Fruit fly (Drosophila melanogaster) whole organism, prepupa: ENCODE results near the gene CG14050.

Experiments used
- Blimp-1 ChIP-seq: fragments of 200-800 bp; sonication (Bioruptor generic); optimal IDR thresholded peaks from 3 replicates; lab custom pipeline; 2017; ENCODE audit warnings: missing biosample characterization, missing genetic modification characterization, mild to moderate bottlenecking, moderate library complexity, missing genetic modification reagents
- CG10631 ChIP-seq: fragments of 200-800 bp; sonication (Bioruptor generic); optimal IDR thresholded peaks from 2 replicates; lab custom pipeline; 2016; ENCODE audit warnings: missing biosample characterization, missing genetic modification characterization
- CG10669 ChIP-seq: fragments of 200-800 bp; sonication (Bioruptor generic); optimal IDR thresholded peaks from 3 replicates; lab custom pipeline; 2018; ENCODE audit warnings: missing biosample characterization, mild to moderate bottlenecking, missing genetic modification characterization, moderate library complexity
- CG11294 ChIP-seq: fragments of 200-800 bp; sonication (Bioruptor generic); IDR thresholded peaks from 2 replicates; pipeline ENCODE4 v1.3.6; 2022; ENCODE audit warnings: missing biosample characterization, missing genetic modification characterization
- CG1621 ChIP-seq: fragments of 200-800 bp; sonication (Bioruptor generic); optimal IDR thresholded peaks from 3 replicates; lab custom pipeline; 2018; ENCODE audit warnings: missing biosample characterization, mild to moderate bottlenecking, missing genetic modification characterization
- CG3032 ChIP-seq: fragments of 200-800 bp; optimal IDR thresholded peaks from 2 replicates; lab custom pipeline; 2019; ENCODE audit warnings: missing biosample characterization, mild to moderate bottlenecking, missing genetic modification characterization, moderate library complexity
- CG31627 ChIP-seq: fragments of 200-800 bp; sonication (Bioruptor generic); optimal IDR thresholded peaks from 3 replicates; lab custom pipeline; 2016; ENCODE audit warnings: missing biosample characterization, missing genetic modification characterization
- CG32006 ChIP-seq: fragments of 200-800 bp; sonication (Bioruptor generic); optimal IDR thresholded peaks from 3 replicates; lab custom pipeline; 2017; ENCODE audit warnings: missing biosample characterization, mild to moderate bottlenecking, missing genetic modification characterization
- CG4318 ChIP-seq: fragments of 200-800 bp; sonication (Bioruptor generic); optimal IDR thresholded peaks from 3 replicates; lab custom pipeline; 2017; ENCODE audit warnings: missing biosample characterization, mild to moderate bottlenecking, missing genetic modification characterization
- CG6163 ChIP-seq: fragments of 200-800 bp; sonication (Bioruptor generic); IDR thresholded peaks from 3 replicates; pipeline ENCODE4 v1.3.6; 2022; ENCODE audit warnings: missing biosample characterization, missing genetic modification characterization
- CG6276 ChIP-seq: fragments of 200-800 bp; sonication (Bioruptor generic); optimal IDR thresholded peaks from 2 replicates; lab custom pipeline; 2017; ENCODE audit warnings: missing biosample characterization, mild to moderate bottlenecking, missing genetic modification characterization
- CG6792 ChIP-seq: fragments of 200-800 bp; sonication (Bioruptor generic); optimal IDR thresholded peaks from 3 replicates; lab custom pipeline; 2016; ENCODE audit warnings: missing biosample characterization, missing genetic modification characterization
- CG6808 ChIP-seq: fragments of 200-800 bp; sonication (Bioruptor generic); optimal IDR thresholded peaks from 3 replicates; lab custom pipeline; 2017; ENCODE audit warnings: missing biosample characterization, missing genetic modification characterization, mild to moderate bottlenecking, moderate library complexity, missing genetic modification reagents
- CG6854 ChIP-seq: fragments of 200-800 bp; sonication (Bioruptor generic); optimal IDR thresholded peaks from 2 replicates; lab custom pipeline; 2017; ENCODE audit warnings: missing biosample characterization, mild to moderate bottlenecking, missing genetic modification characterization
- CG7368 ChIP-seq: fragments of 200-800 bp; sonication (Bioruptor generic); optimal IDR thresholded peaks from 3 replicates; lab custom pipeline; 2016; ENCODE audit warnings: missing biosample characterization, missing genetic modification characterization
- CG8119 ChIP-seq: fragments of 200-800 bp; sonication (Bioruptor generic); IDR thresholded peaks from 3 replicates; pipeline ENCODE4 v1.3.6; 2022; ENCODE audit warnings: missing biosample characterization, missing genetic modification characterization
- CG8632 ChIP-seq: fragments of 200-800 bp; sonication (Bioruptor generic); optimal IDR thresholded peaks from 3 replicates; lab custom pipeline; 2016; ENCODE audit warnings: missing biosample characterization, missing genetic modification characterization
- CG9139 ChIP-seq: fragments of 200-800 bp; sonication (Bioruptor generic); optimal IDR thresholded peaks from 3 replicates; lab custom pipeline; 2017; ENCODE audit warnings: missing biosample characterization, mild to moderate bottlenecking, missing genetic modification characterization
- Eip75B ChIP-seq: fragments of 200-800 bp; sonication (Bioruptor generic); optimal IDR thresholded peaks from 3 replicates; lab custom pipeline; 2016; ENCODE audit warnings: missing biosample characterization, missing genetic modification characterization
- Eip78C ChIP-seq: fragments of 200-800 bp; sonication (Bioruptor generic); peaks from one replicate; lab custom pipeline; 2016; ENCODE audit warnings: missing biosample characterization, missing genetic modification characterization
- Eip93F ChIP-seq: fragments of 200-800 bp; sonication (Bioruptor generic); optimal IDR thresholded peaks from 2 replicates; lab custom pipeline; 2016; ENCODE audit warnings: missing biosample characterization, mild to moderate bottlenecking, missing genetic modification characterization
- Ets96B ChIP-seq: fragments of 200-800 bp; optimal IDR thresholded peaks from 2 replicates; lab custom pipeline; 2019; ENCODE audit warnings: missing biosample characterization, mild to moderate bottlenecking, missing genetic modification characterization, moderate library complexity
- Hr39 ChIP-seq: fragments of 200-800 bp; sonication (Bioruptor generic); optimal IDR thresholded peaks from 2 replicates; lab custom pipeline; 2016; ENCODE audit warnings: missing biosample characterization, missing genetic modification characterization
- Hr4 ChIP-seq: fragments of 200-800 bp; sonication (Bioruptor generic); optimal IDR thresholded peaks from 3 replicates; lab custom pipeline; 2016; ENCODE audit warnings: missing biosample characterization, missing genetic modification characterization
- OdsH ChIP-seq: fragments of 200-800 bp; sonication (Bioruptor generic); optimal IDR thresholded peaks from 3 replicates; lab custom pipeline; 2016; ENCODE audit warnings: missing biosample characterization, missing genetic modification characterization
- Smox ChIP-seq: fragments of 200-800 bp; sonication (Bioruptor generic); optimal IDR thresholded peaks from 3 replicates; lab custom pipeline; 2016; ENCODE audit warnings: missing biosample characterization, missing genetic modification characterization
- Sox102F ChIP-seq: fragments of 200-800 bp; sonication (Bioruptor generic); optimal IDR thresholded peaks from 2 replicates; lab custom pipeline; 2016; ENCODE audit warnings: missing biosample characterization, mild to moderate bottlenecking, missing genetic modification characterization
- Sox14 ChIP-seq: fragments of 200-800 bp; sonication (Bioruptor generic); optimal IDR thresholded peaks from 3 replicates; lab custom pipeline; 2016; ENCODE audit warnings: missing biosample characterization, missing genetic modification characterization
- Sox15 ChIP-seq: fragments of 200-800 bp; sonication (Bioruptor generic); optimal IDR thresholded peaks from 3 replicates; lab custom pipeline; 2016; ENCODE audit warnings: missing biosample characterization, missing genetic modification characterization
- achi ChIP-seq: fragments of 200-800 bp; sonication (Bioruptor generic); optimal IDR thresholded peaks from 3 replicates; lab custom pipeline; 2016; ENCODE audit warnings: missing biosample characterization, missing genetic modification characterization
- acj6 ChIP-seq: fragments of 200-800 bp; sonication (Bioruptor generic); optimal IDR thresholded peaks from 3 replicates; lab custom pipeline; 2016; ENCODE audit warnings: missing biosample characterization, missing genetic modification characterization
- dac ChIP-seq: fragments of 200-800 bp; sonication (Bioruptor generic); optimal IDR thresholded peaks from 2 replicates; lab custom pipeline; 2017; ENCODE audit warnings: missing biosample characterization, mild to moderate bottlenecking, missing genetic modification characterization
- dsx ChIP-seq: fragments of 200-800 bp; optimal IDR thresholded peaks from 3 replicates; lab custom pipeline; 2019; ENCODE audit warnings: missing biosample characterization, mild to moderate bottlenecking, missing genetic modification characterization, moderate library complexity; ENCODE audit not compliant: poor library complexity, severe bottlenecking
- eg ChIP-seq: fragments of 200-800 bp; sonication (Bioruptor generic); IDR thresholded peaks from 3 replicates; pipeline ENCODE4 v1.3.6; 2022; ENCODE audit warnings: missing biosample characterization, missing genetic modification characterization
- esn ChIP-seq: fragments of 200-800 bp; sonication (Bioruptor generic); optimal IDR thresholded peaks from 2 replicates; lab custom pipeline; 2016; ENCODE audit warnings: missing biosample characterization, mild to moderate bottlenecking, missing genetic modification characterization, moderate library complexity
- fd85E ChIP-seq: fragments of 200-800 bp; sonication (Bioruptor generic); optimal IDR thresholded peaks from 3 replicates; lab custom pipeline; 2016; ENCODE audit warnings: missing biosample characterization, missing genetic modification characterization
- fkh ChIP-seq: fragments of 200-800 bp; sonication (Bioruptor generic); optimal IDR thresholded peaks from 3 replicates; lab custom pipeline; 2017; ENCODE audit warnings: missing biosample characterization, mild to moderate bottlenecking, missing genetic modification characterization, moderate library complexity
- net ChIP-seq: fragments of 200-800 bp; sonication (Bioruptor generic); optimal IDR thresholded peaks from 3 replicates; lab custom pipeline; 2016; ENCODE audit warnings: missing biosample characterization, missing genetic modification characterization
- spab ChIP-seq: fragments of 200-800 bp; sonication (Bioruptor generic); optimal IDR thresholded peaks from 2 replicates; lab custom pipeline; 2017; ENCODE audit warnings: missing biosample characterization, mild to moderate bottlenecking, missing genetic modification characterization, missing genetic modification reagents
- ss ChIP-seq, 2 experiments: fragments of 200-800 bp; sonication (Bioruptor generic); optimal IDR thresholded peaks; 2 replicates in 1 of 2; 3 replicates in 1 of 2; lab custom pipeline; 2017 to 2018; ENCODE audit warnings: mild to moderate bottlenecking in 2 of 2, missing biosample characterization in 2 of 2, missing genetic modification characterization in 2 of 2, moderate library complexity in 1 of 2
- svp ChIP-seq: fragments of 200-800 bp; sonication (Bioruptor generic); peaks from one replicate; lab custom pipeline; 2016; ENCODE audit warnings: missing biosample characterization, missing genetic modification characterization
- topi ChIP-seq: fragments of 200-800 bp; sonication (Bioruptor generic); optimal IDR thresholded peaks from 3 replicates; lab custom pipeline; 2016; ENCODE audit warnings: missing biosample characterization, missing genetic modification characterization
- vri ChIP-seq: fragments of 200-800 bp; sonication (Bioruptor generic); optimal IDR thresholded peaks from 3 replicates; lab custom pipeline; 2016; ENCODE audit warnings: missing biosample characterization, mild to moderate bottlenecking, missing genetic modification characterization

The CG14050 gene

DNA sequence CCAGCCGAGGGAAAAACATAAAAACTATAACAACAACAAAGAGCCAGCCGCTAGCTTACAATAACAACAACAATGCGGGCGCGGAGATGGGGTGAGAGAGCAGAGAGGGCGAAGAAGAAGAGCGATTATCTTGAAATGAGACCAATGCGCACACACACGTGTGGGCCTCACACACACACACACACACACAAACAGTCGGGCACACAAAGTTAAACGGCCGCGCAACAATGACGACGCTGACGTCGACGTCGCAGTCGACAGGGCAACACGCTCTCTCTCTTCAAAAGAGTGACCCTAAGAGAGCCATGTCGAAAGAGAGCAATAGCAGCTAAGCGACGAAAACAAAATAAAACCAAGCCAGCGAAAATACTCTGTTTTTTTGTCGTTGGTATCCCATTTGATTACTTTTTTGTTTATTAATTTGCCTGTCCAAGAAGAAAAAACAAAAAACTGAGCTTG is 20.1 kb downstream of the CG14050 start:
- TF ChIP-seq CG6854 (GFP tag; lab: Kevin White, UChicago) (peak; percentile 14), ss (GFP tag; optimal IDR thresholded peaks at IDR 0.05; lab: Kevin White, UChicago) (peak; percentile 53), CG31627 (GFP tag; lab: Kevin White, UChicago) (no peak), fkh (peak; percentile 38), CG6792 (GFP tag; lab: Kevin White, UChicago) (no peak), CG6163 (peak; percentile 48; the same call in 1 of the 3 replicates), fd85E (peak; percentile 5), svp (peak; percentile 73), Sox14 (peak; percentile 32), CG9139 (GFP tag; lab: Kevin White, UChicago) (peak; percentile 44), esn (GFP tag; lab: Kevin White, UChicago) (no peak), dsx (GFP tag; lab: Kevin White, UChicago) (peak; percentile 68), Eip93F (GFP tag; lab: Kevin White, UChicago) (no peak), spab (GFP tag; lab: Kevin White, UChicago) (no peak), topi (no peak)

dm6 chrX:2305281-2305680 is 20.7 kb downstream of the CG14050 start:
- TF ChIP-seq dsx (GFP tag; lab: Kevin White, UChicago) (no peak), CG9139 (GFP tag; lab: Kevin White, UChicago) (no peak), Sox15 (GFP tag; lab: Kevin White, UChicago) (no peak), CG11294 (GFP tag; lab: Robert Waterston, UW) (no peak), Ets96B (tag; lab: Kevin White, UChicago) (no peak), CG6854 (GFP tag; lab: Kevin White, UChicago) (no peak), eg (GFP tag; lab: Robert Waterston, UW) (no peak), CG6808 (GFP tag; lab: Kevin White, UChicago) (no peak), CG8119 (GFP tag; lab: Robert Waterston, UW) (no peak), Sox102F (no peak), CG7368 (no peak), CG10669 (GFP tag; lab: Kevin White, UChicago) (no peak), CG32006 (no peak), CG10631 (GFP tag; lab: Kevin White, UChicago) (no peak), CG6163 (no peak), vri (GFP tag; lab: Kevin White, UChicago) (no peak), Eip75B (no peak), CG6792 (GFP tag; lab: Kevin White, UChicago) (no peak), CG3032 (tag; lab: Kevin White, UChicago) (no peak), achi (GFP tag; lab: Kevin White, UChicago) (no peak)
- TF ChIP-seq, all 60 proteins: peak for 0

- no peak for TF ChIP-seq CG8632 (GFP tag; lab: Kevin White, UChicago)
- no peak for TF ChIP-seq OdsH
- no peak for TF ChIP-seq Hr39 (GFP tag; lab: Kevin White, UChicago)
- no peak for TF ChIP-seq CG7368
- no peak for TF ChIP-seq Blimp-1 (GFP tag; lab: Kevin White, UChicago)
- no peak for TF ChIP-seq CG1621 (tag; lab: Kevin White, UChicago)
- TF ChIP-seq CG4318 (GFP tag; lab: Kevin White, UChicago), result peak; percentile 18
- TF ChIP-seq CG32006, result peak; percentile 44
- no peak for TF ChIP-seq Ets96B (tag; lab: Kevin White, UChicago)
- no peak for TF ChIP-seq net
- no peak for TF ChIP-seq vri (GFP tag; lab: Kevin White, UChicago)
- no peak for TF ChIP-seq eg (GFP tag; lab: Robert Waterston, UW)
- no peak for TF ChIP-seq Smox (GFP tag; lab: Kevin White, UChicago)
- TF ChIP-seq CG6854 (GFP tag; lab: Kevin White, UChicago), result no peak
- TF ChIP-seq CG10631 (GFP tag; lab: Kevin White, UChicago), result no peak
- TF ChIP-seq Eip78C (GFP tag; lab: Kevin White, UChicago), result peak; percentile 64
- peak; percentile 41 for TF ChIP-seq CG6276
- peak; percentile 7 for TF ChIP-seq achi (GFP tag; lab: Kevin White, UChicago)
- TF ChIP-seq Hr4 (GFP tag; lab: Kevin White, UChicago), result peak; percentile 18
- TF ChIP-seq CG8119 (GFP tag; lab: Robert Waterston, UW), result peak; percentile 25; the same call in 1 of the 3 replicates
- no peak for TF ChIP-seq acj6 (GFP tag; lab: Kevin White, UChicago)
- TF ChIP-seq dac (GFP tag; lab: Kevin White, UChicago), result peak; percentile 2
- no peak for TF ChIP-seq Eip93F (GFP tag; lab: Kevin White, UChicago)
- peak; percentile 50 for TF ChIP-seq dsx (GFP tag; lab: Kevin White, UChicago)
- no peak for TF ChIP-seq ss (GFP tag; optimal IDR thresholded peaks at IDR 0.05; lab: Kevin White, UChicago)
These were observed 21.3 kb downstream of the CG14050 start for dm6 chrX:2304514-2305235.
